Worm (Caenorhabditis elegans) whole organism, late embryonic: ENCODE data around the gene srg-36.

Experiments
- ceh-14 ChIP-seq: sonication (generic microtip); optimal IDR thresholded peaks from 2 replicates; lab custom pipeline; 2016; ENCODE audit warnings: missing genotype, missing genetic modification characterization, missing compliant biosample characterization
- ceh-18 ChIP-seq: sonication (generic microtip); optimal IDR thresholded peaks from 2 replicates; lab custom pipeline; 2016; ENCODE audit warnings: missing genetic modification characterization, missing compliant biosample characterization
- ceh-6 ChIP-seq: fragments of 200-800 bp; sonication (Bioruptor generic); optimal IDR thresholded peaks from 2 replicates; lab custom pipeline; 2018; ENCODE audit warnings: mild to moderate bottlenecking, missing genetic modification characterization, missing compliant biosample characterization
- elt-4 ChIP-seq: sonication (generic microtip); optimal IDR thresholded peaks from 2 replicates; lab custom pipeline; 2016; ENCODE audit warnings: missing genetic modification characterization, missing compliant biosample characterization
- eyg-1 ChIP-seq: sonication (generic microtip); optimal IDR thresholded peaks from 2 replicates; lab custom pipeline; 2016; ENCODE audit warnings: missing genotype, missing genetic modification characterization, missing compliant biosample characterization
- fax-1 ChIP-seq: sonication (generic microtip); optimal IDR thresholded peaks from 2 replicates; lab custom pipeline; 2016; ENCODE audit warnings: missing genotype, missing genetic modification characterization, missing compliant biosample characterization
- madf-2 ChIP-seq: sonication (generic microtip); optimal IDR thresholded peaks from 2 replicates; lab custom pipeline; 2017; ENCODE audit warnings: missing genetic modification characterization, missing compliant biosample characterization
- odd-2 ChIP-seq: sonication (generic microtip); optimal IDR thresholded peaks from 2 replicates; lab custom pipeline; 2017; ENCODE audit warnings: antibody characterized with exemption, mild to moderate bottlenecking, missing genetic modification characterization, missing compliant biosample characterization
- pat-9 ChIP-seq: fragments of 200-800 bp; sonication (Bioruptor generic); optimal IDR thresholded peaks from 2 replicates; lab custom pipeline; 2018; ENCODE audit warnings: mild to moderate bottlenecking, missing genetic modification characterization, moderate library complexity, missing compliant biosample characterization
- pha-4 ChIP-seq: fragments of 150-350 bp; optimal IDR thresholded peaks from 2 replicates; lab custom pipeline; 2018; ENCODE audit warnings: missing biosample characterization, missing genetic modification reagents, missing genetic modification characterization
- pqm-1 ChIP-seq: sonication (generic microtip); optimal IDR thresholded peaks from 2 replicates; lab custom pipeline; 2016; ENCODE audit warnings: missing genetic modification characterization, missing compliant biosample characterization
- sox-4 ChIP-seq: sonication (generic microtip); optimal IDR thresholded peaks from 2 replicates; lab custom pipeline; 2017; ENCODE audit warnings: mild to moderate bottlenecking, missing genetic modification characterization, inconsistent platforms, missing compliant biosample characterization

ce11 chrX:14241531-14241930, 7.3 kb upstream of the srg-36 start:
- no peak for TF ChIP-seq pat-9
- TF ChIP-seq elt-4 (tag; lab: Kevin White, UChicago): no peak
- no peak for TF ChIP-seq odd-2 (tag; lab: Kevin White, UChicago)
- TF ChIP-seq pha-4 (tag; lab: Kevin White, UChicago): no peak
- no peak for TF ChIP-seq eyg-1 (tag; lab: Kevin White, UChicago)
- no peak for TF ChIP-seq ceh-14 (tag; lab: Kevin White, UChicago)
- TF ChIP-seq pqm-1 (tag; lab: Kevin White, UChicago): no peak
- no peak for TF ChIP-seq fax-1 (tag; lab: Kevin White, UChicago)
- TF ChIP-seq sox-4: no peak
- no peak for TF ChIP-seq madf-2 (tag; lab: Kevin White, UChicago)
- TF ChIP-seq ceh-18 (tag; lab: Kevin White, UChicago): no peak
- TF ChIP-seq ceh-6 (GFP tag; lab: Kevin White, UChicago): no peak
